Worm (Caenorhabditis elegans): ENCODE measurements around the gene ZC412.10.

DNA sequence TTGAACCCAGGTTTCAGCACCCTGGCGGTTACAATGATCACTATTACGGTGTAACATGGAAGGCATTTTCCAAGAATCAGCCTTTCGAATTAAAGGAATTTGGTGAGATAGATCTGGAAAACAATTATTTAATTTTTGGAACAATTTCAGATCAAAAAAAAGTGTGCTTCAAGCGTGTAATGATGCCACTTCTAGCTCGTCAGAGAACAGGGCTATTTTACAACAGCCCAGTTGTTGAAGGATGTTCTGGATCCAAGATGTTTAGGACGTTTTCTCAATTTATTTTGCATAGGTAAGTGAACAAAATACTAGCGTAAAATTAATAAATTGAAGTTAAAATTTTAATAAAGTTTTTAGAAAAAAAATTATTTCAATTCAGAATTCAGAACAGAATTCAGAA is 24.3 kb upstream of the ZC412.10 start:
- TF ChIP-seq elt-3 (tag; optimal IDR thresholded peaks at IDR 0.05): no peak
- no peak for TF ChIP-seq nhr-12 (tag; optimal IDR thresholded peaks at IDR 0.05)

Data from whole organism, mixed stage, embryonic.